Fruit fly (Drosophila melanogaster) S2 (cell line): ENCODE results near the gene CG10877.

ENCODE experiments used
- CG8478 ChIP-seq: fragments of >200 bp; optimal IDR thresholded peaks from 2 replicates; lab custom pipeline; 2018
- CTCF ChIP-seq, 2 experiments: fragments of >200 bp; optimal IDR thresholded peaks; 2 replicates each; lab custom pipeline; 2018

The CG10877 gene

dm6 chr3R:20563830-20564421, at the start of gene CG10877:
TSS of gene CG10877 (minus strand) at chr3R:20564067.
- TF ChIP-seq CTCF (optimal IDR thresholded peaks at IDR 0.05; lab: Kevin White, UChicago) (no peak), CG8478 (lab: Kevin White, UChicago) (no peak)

- TF ChIP-seq CTCF (optimal IDR thresholded peaks at IDR 0.05; lab: Kevin White, UChicago) (no peak), CG8478 (lab: Kevin White, UChicago) (no peak)
Measured at dm6 chr3R:20608199-20608598, 44.3 kb upstream of the CG10877 start.

dm6 chr3R:20605562-20606155, 41.8 kb upstream of the CG10877 start:
- TF ChIP-seq CG8478 (lab: Kevin White, UChicago), result no peak
- no peak for TF ChIP-seq CTCF (optimal IDR thresholded peaks at IDR 0.05; lab: Kevin White, UChicago)

dm6 chr3R:20605078-20605477, 41.2 kb upstream of the CG10877 start:
- TF ChIP-seq CTCF (optimal IDR thresholded peaks at IDR 0.05; lab: Kevin White, UChicago) (no peak), CG8478 (lab: Kevin White, UChicago) (no peak)

DNA sequence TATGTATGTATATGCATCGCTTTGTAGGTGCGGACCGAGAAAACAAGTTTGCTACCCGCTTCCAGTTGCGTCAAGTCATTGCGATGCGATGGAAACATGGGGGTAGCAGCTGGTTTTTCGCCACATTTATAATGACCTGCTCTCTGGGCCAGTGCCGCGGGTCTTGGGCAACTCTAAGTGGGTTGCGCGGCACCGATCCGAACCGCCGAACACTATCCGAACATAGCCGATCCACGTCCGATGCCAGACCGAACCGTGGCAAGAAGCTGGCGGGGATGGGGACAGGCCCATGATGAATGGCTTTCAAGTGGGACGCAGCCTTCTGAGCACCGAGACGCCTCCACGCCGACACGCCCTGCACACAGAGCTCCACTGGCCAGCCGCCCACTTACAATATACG, 40.2 kb upstream of the CG10877 start:
- TF ChIP-seq CG8478 (lab: Kevin White, UChicago) (no peak), CTCF (optimal IDR thresholded peaks at IDR 0.05; lab: Kevin White, UChicago) (no peak)

dm6 chr3R:20602599-20602998, 38.7 kb upstream of the CG10877 start:
- TF ChIP-seq CG8478 (lab: Kevin White, UChicago) (no peak), CTCF (optimal IDR thresholded peaks at IDR 0.05; lab: Kevin White, UChicago) (no peak)

- TF ChIP-seq CTCF (optimal IDR thresholded peaks at IDR 0.05; lab: Kevin White, UChicago) (no peak), CG8478 (lab: Kevin White, UChicago) (no peak)
Measured at dm6 chr3R:20600109-20600508, 36.2 kb upstream of the CG10877 start.

- TF ChIP-seq CG8478 (lab: Kevin White, UChicago) (no peak), CTCF (optimal IDR thresholded peaks at IDR 0.05; lab: Kevin White, UChicago) (no peak)
Measured at dm6 chr3R:20597407-20598325, 33.8 kb upstream of the CG10877 start.

DNA sequence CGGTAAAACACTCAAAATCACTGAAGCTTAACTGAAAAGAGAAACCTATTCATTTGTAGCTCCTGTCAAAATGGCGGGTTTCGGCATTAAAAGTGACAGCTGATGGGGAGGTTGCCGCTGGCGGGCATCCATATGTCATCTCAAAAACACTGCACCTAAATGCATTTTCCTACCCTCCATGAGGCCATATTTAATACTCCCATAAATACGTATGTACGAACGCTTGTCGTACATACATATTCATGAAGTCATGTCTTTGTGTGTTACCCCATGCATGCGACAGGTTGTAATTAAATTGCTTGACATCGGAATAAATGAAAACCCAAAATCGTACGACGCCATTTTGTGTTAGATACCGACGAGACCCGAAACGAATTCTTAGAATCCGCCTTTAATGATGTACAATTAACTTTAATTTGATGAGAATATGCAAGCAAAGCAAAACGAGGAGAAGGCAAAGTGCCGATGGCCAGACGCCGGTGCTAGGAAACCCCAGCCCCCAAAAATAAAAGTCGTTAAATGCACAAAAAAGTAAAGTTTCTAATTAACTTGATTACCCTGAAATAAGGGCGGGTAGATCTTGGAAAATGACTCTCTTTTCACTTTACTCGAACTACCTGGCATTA, 32.6 kb upstream of the CG10877 start:
- TF ChIP-seq CTCF (optimal IDR thresholded peaks at IDR 0.05; lab: Kevin White, UChicago) (no peak), CG8478 (lab: Kevin White, UChicago) (no peak)

DNA sequence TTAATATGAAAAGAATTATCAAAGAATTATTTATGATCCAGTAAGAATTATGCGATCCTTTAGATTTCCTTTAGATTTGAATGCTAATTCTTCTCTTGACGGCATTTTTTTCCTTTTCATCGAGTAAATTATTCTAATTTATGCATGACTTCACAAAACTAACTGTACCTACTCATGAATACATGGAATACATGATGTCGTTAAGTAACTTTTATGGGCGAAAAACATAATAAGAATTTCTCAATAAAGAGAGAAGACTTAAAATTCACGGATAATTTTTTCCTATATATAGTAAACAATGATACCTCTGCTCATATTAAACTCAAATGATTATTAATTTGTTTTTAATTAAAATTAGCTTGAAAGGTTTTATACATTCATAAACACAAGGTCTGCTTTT, 32.0 kb upstream of the CG10877 start:
- no peak for TF ChIP-seq CG8478 (lab: Kevin White, UChicago)
- TF ChIP-seq CTCF (optimal IDR thresholded peaks at IDR 0.05; lab: Kevin White, UChicago), result no peak

DNA sequence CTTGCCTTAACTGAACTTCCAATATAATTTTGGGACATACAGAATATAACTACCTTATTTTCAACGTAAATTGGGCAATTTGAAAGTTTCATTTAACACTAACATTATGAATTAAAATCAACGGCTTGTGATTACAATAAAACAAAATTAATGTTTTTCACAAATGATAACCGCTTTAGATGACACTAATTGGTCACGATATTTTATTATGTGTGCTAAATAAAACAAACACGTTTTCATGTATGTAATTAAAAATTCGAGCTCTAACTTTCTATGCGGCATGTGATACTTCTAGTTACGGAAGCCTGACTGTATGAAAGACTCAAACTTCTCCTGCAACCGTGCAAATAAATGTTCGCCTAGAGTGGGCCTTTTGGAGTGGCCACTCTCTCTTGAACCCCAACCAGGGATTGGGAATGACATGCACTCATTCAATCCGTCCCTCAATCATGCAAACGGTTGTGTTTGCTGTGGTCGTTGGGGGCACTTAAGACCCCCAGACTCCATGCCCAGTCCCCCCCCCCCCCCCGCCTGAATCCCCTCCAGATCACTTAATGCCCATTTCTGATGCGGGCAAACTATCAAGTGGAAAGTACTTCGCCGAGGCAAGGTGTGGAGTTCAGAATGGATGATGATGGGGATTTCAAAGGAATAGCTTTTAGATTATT, 31.4 kb upstream of the CG10877 start:
- TF ChIP-seq CTCF (optimal IDR thresholded peaks at IDR 0.05; lab: Kevin White, UChicago), result no peak
- TF ChIP-seq CG8478 (lab: Kevin White, UChicago), result no peak

DNA sequence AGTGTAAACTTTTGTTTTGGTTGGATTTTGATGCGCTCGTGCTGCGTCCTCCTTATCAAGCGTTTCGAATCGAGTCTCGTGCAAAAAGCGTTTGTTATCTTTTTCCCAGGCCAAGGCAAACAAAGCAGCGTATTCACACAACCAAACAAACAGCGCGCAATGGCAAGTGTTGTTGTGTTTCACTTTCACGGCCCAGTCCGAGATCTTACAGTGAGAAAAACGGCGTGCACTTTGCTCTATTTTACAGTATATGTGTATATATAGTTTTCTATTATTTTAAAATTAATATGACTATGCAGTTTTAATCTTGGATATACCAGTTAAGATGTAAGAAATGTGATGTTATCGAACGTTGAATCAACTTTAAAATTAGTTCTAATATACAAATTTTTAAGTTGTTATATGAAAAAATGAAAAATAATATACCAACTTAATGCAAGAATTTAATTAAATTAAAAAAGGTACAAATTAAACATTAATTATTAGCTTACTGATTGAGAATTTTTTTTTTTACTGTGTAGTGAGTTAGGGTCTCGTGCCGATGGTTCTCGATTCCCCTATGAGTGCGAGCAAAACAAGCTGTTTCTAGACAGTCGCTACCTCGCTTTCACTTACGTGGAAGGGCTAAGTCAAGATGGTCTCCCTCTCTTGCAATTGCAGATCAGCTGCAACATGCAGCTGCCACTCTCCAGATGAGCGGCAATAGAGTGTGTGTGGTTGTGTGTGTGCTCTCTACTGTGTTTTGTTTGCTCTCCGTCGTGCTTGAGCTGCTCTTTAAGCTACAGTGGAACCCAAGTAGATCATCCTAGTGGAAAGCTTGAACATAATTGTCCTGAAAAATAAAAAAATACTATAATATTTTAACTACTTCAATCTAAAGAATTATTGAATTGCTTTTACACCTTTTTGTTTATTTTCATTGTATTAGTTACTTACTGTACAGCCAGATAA, 30.6 kb upstream of the CG10877 start:
- TF ChIP-seq CG8478 (lab: Kevin White, UChicago), result no peak
- no peak for TF ChIP-seq CTCF (optimal IDR thresholded peaks at IDR 0.05; lab: Kevin White, UChicago)

dm6 chr3R:20593463-20593838, 29.6 kb upstream of the CG10877 start:
- TF ChIP-seq CTCF (optimal IDR thresholded peaks at IDR 0.05; lab: Kevin White, UChicago) (no peak), CG8478 (lab: Kevin White, UChicago) (no peak)
